Fruit fly (Drosophila melanogaster) whole organism, adult: ENCODE results near the gene Rsph9.

Experiments
- CG11617 ChIP-seq: fragments of 200-800 bp; sonication (Bioruptor generic); optimal IDR thresholded peaks from 2 replicates; lab custom pipeline; 2017; ENCODE audit warnings: mild to moderate bottlenecking, missing biosample characterization, missing genetic modification reagents, missing genetic modification characterization
- CG12768 ChIP-seq: fragments of 200-800 bp; sonication (Bioruptor generic); optimal IDR thresholded peaks from 2 replicates; lab custom pipeline; 2017; ENCODE audit warnings: missing biosample characterization, missing genetic modification characterization, mild to moderate bottlenecking, moderate library complexity, missing genetic modification reagents
- CG14711 ChIP-seq: fragments of 200-800 bp; sonication (Bioruptor generic); optimal IDR thresholded peaks from 2 replicates; lab custom pipeline; 2018; ENCODE audit warnings: missing biosample characterization, mild to moderate bottlenecking, missing genetic modification characterization, moderate library complexity
- CG1620 ChIP-seq: fragments of 200-800 bp; sonication (Bioruptor generic); optimal IDR thresholded peaks from 2 replicates; lab custom pipeline; 2016; ENCODE audit warnings: missing biosample characterization, missing genetic modification characterization
- CG33017 ChIP-seq: fragments of 200-800 bp; sonication (Bioruptor generic); optimal IDR thresholded peaks from 2 replicates; lab custom pipeline; 2018; ENCODE audit warnings: missing biosample characterization, mild to moderate bottlenecking, missing genetic modification characterization, moderate library complexity
- CG5204 ChIP-seq: fragments of 200-800 bp; sonication (Bioruptor generic); optimal IDR thresholded peaks from 2 replicates; lab custom pipeline; 2016; ENCODE audit warnings: missing biosample characterization, missing genetic modification characterization
- CG7045 ChIP-seq: fragments of 200-800 bp; sonication (Bioruptor generic); optimal IDR thresholded peaks from 2 replicates; lab custom pipeline; 2017; ENCODE audit warnings: missing biosample characterization, mild to moderate bottlenecking, missing genetic modification characterization
- CG7101 ChIP-seq: fragments of 200-800 bp; sonication (Bioruptor generic); optimal IDR thresholded peaks from 2 replicates; lab custom pipeline; 2018; ENCODE audit warnings: missing biosample characterization, mild to moderate bottlenecking, missing genetic modification characterization, moderate library complexity
- Clk ChIP-seq: fragments of 200-800 bp; sonication (Bioruptor generic); optimal IDR thresholded peaks from 2 replicates; lab custom pipeline; 2017; ENCODE audit warnings: missing biosample characterization, missing genetic modification characterization
- Crg-1 ChIP-seq: fragments of 200-800 bp; sonication (Bioruptor generic); optimal IDR thresholded peaks from 2 replicates; lab custom pipeline; 2016; ENCODE audit warnings: missing biosample characterization, missing genetic modification characterization
- Hr96 ChIP-seq: fragments of 200-800 bp; sonication (Bioruptor generic); optimal IDR thresholded peaks from 2 replicates; lab custom pipeline; 2016; ENCODE audit warnings: missing biosample characterization, missing genetic modification characterization
- Mnt ChIP-seq: fragments of 200-800 bp; sonication (Bioruptor generic); optimal IDR thresholded peaks from 2 replicates; lab custom pipeline; 2016; ENCODE audit warnings: missing biosample characterization, mild to moderate bottlenecking, missing genetic modification characterization
- bab1 ChIP-seq: fragments of 200-800 bp; sonication (Bioruptor generic); optimal IDR thresholded peaks from 3 replicates; lab custom pipeline; 2019; ENCODE audit warnings: missing biosample characterization, mild to moderate bottlenecking, missing genetic modification characterization, moderate library complexity
- cic ChIP-seq: fragments of 200-800 bp; sonication (Bioruptor generic); optimal IDR thresholded peaks from 2 replicates; lab custom pipeline; 2017; ENCODE audit warnings: missing biosample characterization, mild to moderate bottlenecking, missing genetic modification characterization, moderate library complexity
- cnc ChIP-seq, 2 experiments: fragments of >200 bp; optimal IDR thresholded peaks; 2 replicates each; lab custom pipeline; 2017
- kay ChIP-seq: fragments of 200-800 bp; sonication (Bioruptor generic); peaks from one replicate; lab custom pipeline; 2016; ENCODE audit warnings: missing biosample characterization, missing genetic modification characterization, borderline replicate concordance
- ovo ChIP-seq: fragments of 200-800 bp; sonication (Bioruptor generic); optimal IDR thresholded peaks from 2 replicates; lab custom pipeline; 2016; ENCODE audit warnings: missing biosample characterization, missing genetic modification characterization
- pad ChIP-seq: fragments of 200-800 bp; sonication (Bioruptor generic); optimal IDR thresholded peaks from 3 replicates; lab custom pipeline; 2017; ENCODE audit warnings: missing biosample characterization, missing genetic modification characterization, mild to moderate bottlenecking, moderate library complexity, missing genetic modification reagents
- tj ChIP-seq: fragments of 200-800 bp; sonication (Bioruptor generic); optimal IDR thresholded peaks from 3 replicates; lab custom pipeline; 2017; ENCODE audit warnings: missing biosample characterization, mild to moderate bottlenecking, missing genetic modification characterization, moderate library complexity
- toe ChIP-seq: fragments of 200-800 bp; sonication (Bioruptor generic); optimal IDR thresholded peaks from 2 replicates; lab custom pipeline; 2016; ENCODE audit warnings: missing biosample characterization, missing genetic modification characterization

Gene Rsph9

DNA sequence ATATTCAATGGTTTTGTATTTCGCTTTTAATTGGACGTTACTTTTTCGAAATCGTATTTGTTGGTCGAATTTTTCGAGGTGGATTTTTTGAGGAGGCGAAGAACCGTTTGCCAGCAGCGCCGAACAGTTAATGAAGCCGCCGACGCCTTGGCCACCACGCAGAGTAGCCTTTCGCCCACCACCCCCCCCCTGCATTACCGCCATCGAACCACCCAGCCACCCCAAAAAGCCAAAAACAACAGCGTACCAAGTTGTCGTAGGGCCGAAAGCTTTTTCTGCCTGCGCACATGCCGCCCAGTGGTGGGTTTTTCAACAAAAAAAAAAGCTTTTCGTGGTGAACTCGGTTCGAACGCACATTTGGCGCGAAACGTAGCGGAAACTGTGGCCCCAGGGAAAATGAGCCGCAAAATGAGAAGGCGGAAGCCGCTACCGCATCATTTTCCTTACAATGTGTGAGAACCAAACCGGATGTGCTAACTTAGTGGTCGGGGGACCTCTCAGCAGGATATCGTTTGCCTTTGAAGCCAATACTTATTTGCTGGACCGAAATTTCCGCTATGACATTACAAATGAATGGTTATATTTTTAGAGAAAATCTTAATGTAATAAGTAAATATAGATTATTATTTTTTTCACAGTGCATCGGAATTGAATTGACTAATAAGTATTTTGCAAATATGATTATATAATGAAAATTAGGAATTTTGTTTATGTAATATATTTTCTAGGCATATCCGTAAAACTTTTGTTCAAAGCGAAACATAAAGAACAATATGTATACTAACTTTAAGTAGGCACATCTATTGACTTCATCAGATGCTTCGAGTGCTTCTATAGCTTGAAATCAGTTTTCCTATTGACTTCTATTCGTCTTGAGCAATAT, 20.8 kb upstream of the Rsph9 start, which contains the start of the genes Dif and CG5043:
Gene Dif, minus strand, starts transcription at position 132 of the 883 bp plus-strand sequence.
Gene CG5043, plus strand, starts transcription at position 833 of the 883 bp plus-strand sequence.
- TF ChIP-seq CG14711 (no peak), CG12768 (no peak), Crg-1 (no peak), ovo (no peak), tj (no peak), kay (GFP tag; lab: Kevin White, UChicago) (no peak), Mnt (GFP tag; lab: Kevin White, UChicago) (no peak), Clk (no peak), toe (GFP tag; lab: Kevin White, UChicago) (no peak), pad (GFP tag; lab: Kevin White, UChicago) (no peak), CG11617 (no peak), CG5204 (GFP tag; lab: Kevin White, UChicago) (no peak), CG7101 (tag; lab: Kevin White, UChicago) (no peak), bab1 (GFP tag; lab: Kevin White, UChicago) (no peak), CG33017 (no peak), cic (GFP tag; lab: Kevin White, UChicago) (no peak), CG1620 (GFP tag; lab: Kevin White, UChicago) (no peak), cnc (optimal IDR thresholded peaks at IDR 0.05; lab: Kevin White, UChicago) (no peak)

DNA sequence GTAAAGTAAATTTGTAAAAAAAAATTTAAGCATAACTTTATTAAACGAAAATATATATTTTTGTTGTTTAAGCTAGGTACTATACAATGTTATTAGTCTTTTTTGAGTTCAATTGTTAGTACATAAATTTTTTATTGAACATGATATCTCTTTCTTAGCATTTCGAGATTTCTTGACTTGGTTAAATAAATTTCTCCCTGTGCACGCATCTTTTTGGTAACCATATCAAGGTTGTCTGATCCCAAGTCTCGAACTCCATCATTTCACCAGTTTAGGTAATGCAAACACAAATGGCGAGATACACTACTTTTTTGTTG, 18.9 kb upstream of the Rsph9 start:
- TF ChIP-seq kay (GFP tag; lab: Kevin White, UChicago) (peak; percentile 48), pad (GFP tag; lab: Kevin White, UChicago) (no peak)

DNA sequence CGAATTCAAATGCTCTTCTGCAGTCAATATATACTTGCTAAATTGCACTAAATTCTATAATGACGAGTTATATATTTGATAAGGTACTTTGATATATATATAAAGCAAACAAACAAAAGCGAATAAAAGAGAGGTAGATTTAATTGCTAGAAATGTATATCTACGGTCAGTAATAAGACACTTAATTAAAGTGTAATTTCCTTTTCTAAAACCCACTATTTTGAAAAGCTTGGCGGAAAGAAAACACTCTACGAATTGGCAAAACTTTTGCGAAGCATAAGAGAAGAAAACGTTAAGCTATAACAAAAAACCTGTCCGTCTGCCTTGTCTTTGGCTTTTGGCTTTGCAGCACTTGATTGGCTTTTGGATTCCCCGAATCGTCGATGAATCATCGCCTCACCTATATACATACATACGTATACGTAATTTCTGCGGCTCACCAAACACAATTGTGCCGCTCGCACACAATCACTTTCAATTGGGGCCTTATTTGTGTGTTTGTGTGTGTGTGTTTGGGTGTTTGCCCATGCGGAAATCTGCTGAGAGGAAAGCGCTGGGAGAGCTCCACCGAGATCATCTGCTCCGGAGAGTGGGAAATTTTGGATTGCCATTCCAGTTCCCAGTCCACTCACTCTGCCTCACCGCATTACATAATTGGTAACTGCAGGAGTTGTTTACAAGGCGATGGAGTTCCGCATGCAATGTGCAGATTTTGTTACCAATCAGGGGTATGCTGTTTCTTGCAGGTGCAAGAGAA, 18.3 kb upstream of the Rsph9 start:
- TF ChIP-seq kay (GFP tag; lab: Kevin White, UChicago) (peak; percentile 54), CG14711 (no peak)

DNA sequence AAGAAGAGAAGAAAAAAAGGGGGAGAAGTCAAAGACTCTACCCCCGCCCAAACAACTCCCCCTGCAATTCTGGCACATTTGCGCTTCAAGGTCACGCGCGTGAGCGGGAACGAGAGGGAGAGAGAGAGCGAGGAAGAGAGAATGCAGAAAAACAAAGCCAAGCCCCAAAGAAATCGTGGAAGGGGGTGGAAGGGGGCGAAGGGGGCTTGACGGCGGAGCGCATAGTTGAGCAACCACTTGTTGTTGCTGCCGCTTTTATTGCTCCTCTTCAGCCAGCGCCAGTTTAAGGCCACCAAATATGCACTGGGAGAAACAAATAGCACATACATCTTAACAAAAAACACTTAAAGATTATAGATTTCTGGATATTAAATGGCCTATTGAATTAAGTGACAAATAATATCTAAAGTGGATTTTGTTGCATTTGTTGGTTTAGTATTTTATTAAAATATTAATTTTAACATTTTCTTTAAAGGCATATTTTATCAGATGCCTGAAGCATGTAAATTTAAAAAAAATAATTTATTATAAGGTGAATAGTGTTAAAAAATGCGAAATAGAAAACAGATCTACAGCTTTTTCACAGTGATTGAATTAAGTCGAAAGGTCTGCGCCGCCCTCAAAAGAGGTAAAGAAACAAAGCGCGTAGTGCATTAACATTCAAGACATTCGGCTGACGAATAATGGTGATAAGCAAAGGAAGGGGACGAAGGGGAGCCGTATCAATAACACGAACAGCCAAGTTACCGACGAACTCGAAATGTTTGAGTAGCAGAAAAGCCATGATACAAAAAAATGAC, 17.6 kb upstream of the Rsph9 start:
- peak; percentile 54 for TF ChIP-seq CG5204 (GFP tag; lab: Kevin White, UChicago)
- TF ChIP-seq cic (GFP tag; lab: Kevin White, UChicago) = no peak
- peak; percentile 22 for TF ChIP-seq kay (GFP tag; lab: Kevin White, UChicago)
- TF ChIP-seq pad (GFP tag; lab: Kevin White, UChicago) = peak; percentile 85
- TF ChIP-seq Mnt (GFP tag; lab: Kevin White, UChicago) = peak; percentile 88
- TF ChIP-seq CG1620 (GFP tag; lab: Kevin White, UChicago) = peak; percentile 44
- peak; percentile 8 for TF ChIP-seq bab1 (GFP tag; lab: Kevin White, UChicago)
- peak; percentile 91 for TF ChIP-seq CG11617
- peak; percentile 76 for TF ChIP-seq tj
- TF ChIP-seq Hr96 (GFP tag; lab: Kevin White, UChicago) = peak; percentile 19
- peak; percentile 31 for TF ChIP-seq Crg-1
- peak; percentile 84 for TF ChIP-seq CG12768
- TF ChIP-seq ovo = peak; percentile 70
- no peak for TF ChIP-seq toe (GFP tag; lab: Kevin White, UChicago)
- peak; percentile 91 for TF ChIP-seq CG14711
- peak; percentile 86 for TF ChIP-seq CG33017
- no peak for TF ChIP-seq cnc (optimal IDR thresholded peaks at IDR 0.05; lab: Kevin White, UChicago)
- peak; percentile 65 for TF ChIP-seq CG7045
- peak; percentile 73 for TF ChIP-seq Clk
- TF ChIP-seq CG7101 (tag; lab: Kevin White, UChicago) = peak; percentile 93

DNA sequence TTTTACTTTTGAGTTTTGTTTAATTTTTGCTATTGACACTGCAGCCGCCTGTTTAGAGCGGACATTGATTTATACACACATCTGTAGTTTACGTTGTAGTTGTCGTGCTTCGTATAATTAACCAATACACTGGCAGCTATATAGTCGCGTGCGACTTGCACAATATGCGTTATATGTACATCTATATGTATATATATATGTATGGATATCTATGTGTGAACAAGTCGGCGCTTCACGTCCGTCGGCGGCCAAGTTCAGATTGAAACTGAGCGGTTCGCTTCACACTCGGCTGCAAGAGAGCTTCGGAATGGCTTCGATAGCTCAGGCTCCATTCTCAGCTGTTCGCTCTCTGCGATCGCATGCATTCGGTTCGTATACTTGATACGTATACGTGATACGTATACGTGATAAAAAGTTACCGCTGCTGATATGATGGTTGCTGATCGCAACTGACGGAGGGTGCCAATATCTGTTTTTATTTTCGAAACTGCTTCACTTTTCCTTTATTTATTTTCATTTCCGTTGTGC, 15.6 kb upstream of the Rsph9 start:
- TF ChIP-seq CG11617 (peak; percentile 21), CG7101 (tag; lab: Kevin White, UChicago) (peak; percentile 28), toe (GFP tag; lab: Kevin White, UChicago) (peak; percentile 26), CG12768 (peak; percentile 47), Hr96 (GFP tag; lab: Kevin White, UChicago) (peak; percentile 1), pad (GFP tag; lab: Kevin White, UChicago) (peak; percentile 4), bab1 (GFP tag; lab: Kevin White, UChicago) (no peak), cnc (optimal IDR thresholded peaks at IDR 0.05; lab: Kevin White, UChicago) (no peak), Crg-1 (peak; percentile 28), CG14711 (peak; percentile 22), CG33017 (peak; percentile 58), tj (peak; percentile 45), Mnt (GFP tag; lab: Kevin White, UChicago) (peak; percentile 84), CG7045 (no peak), CG5204 (GFP tag; lab: Kevin White, UChicago) (no peak), Clk (no peak), CG1620 (GFP tag; lab: Kevin White, UChicago) (no peak), kay (GFP tag; lab: Kevin White, UChicago) (peak; percentile 94), ovo (no peak), cic (GFP tag; lab: Kevin White, UChicago) (peak; percentile 93)
